Fruit fly (Drosophila melanogaster) whole organism, pupa: ENCODE results near the gene Taf8.

Source experiments
- CG10348 ChIP-seq: fragments of 200-800 bp; sonication (Bioruptor generic); IDR thresholded peaks from 2 replicates; pipeline ENCODE4 v1.3.6; 2022; ENCODE audit warnings: missing biosample characterization, missing genetic modification characterization
- CG12605 ChIP-seq: fragments of 200-800 bp; sonication (Bioruptor generic); IDR thresholded peaks from 2 replicates; pipeline ENCODE4 v1.3.6; 2022; ENCODE audit warnings: missing biosample characterization, missing genetic modification characterization
- CG13204 ChIP-seq: fragments of 200-800 bp; sonication (Bioruptor generic); optimal IDR thresholded peaks from 2 replicates; lab custom pipeline; 2018; ENCODE audit warnings: missing biosample characterization, mild to moderate bottlenecking, missing genetic modification characterization, moderate library complexity
- CG14655 ChIP-seq: fragments of 200-800 bp; sonication (Bioruptor generic); optimal IDR thresholded peaks from 3 replicates; lab custom pipeline; 2017; ENCODE audit warnings: mild to moderate bottlenecking, missing biosample characterization, missing genetic modification reagents, missing genetic modification characterization
- CG15710 ChIP-seq: fragments of 200-800 bp; sonication (Bioruptor generic); optimal IDR thresholded peaks from 2 replicates; lab custom pipeline; 2018; ENCODE audit warnings: missing biosample characterization, mild to moderate bottlenecking, missing genetic modification characterization, moderate library complexity
- CG17806 ChIP-seq: fragments of 200-800 bp; sonication (Bioruptor generic); optimal IDR thresholded peaks from 2 replicates; lab custom pipeline; 2018; ENCODE audit warnings: missing biosample characterization, mild to moderate bottlenecking, missing genetic modification characterization, moderate library complexity
- CG32121 ChIP-seq: fragments of 200-800 bp; sonication (Bioruptor generic); IDR thresholded peaks from 2 replicates; pipeline ENCODE4 v1.3.6; 2022; ENCODE audit warnings: missing biosample characterization, missing genetic modification characterization
- CG34367 ChIP-seq: fragments of 200-800 bp; sonication (Bioruptor generic); optimal IDR thresholded peaks from 2 replicates; lab custom pipeline; 2018; ENCODE audit warnings: missing biosample characterization, mild to moderate bottlenecking, missing genetic modification characterization
- CG4496 ChIP-seq: fragments of 200-800 bp; sonication (Bioruptor generic); IDR thresholded peaks from 3 replicates; pipeline ENCODE4 v1.3.6; 2022; ENCODE audit warnings: missing biosample characterization, missing genetic modification characterization
- CG8159 ChIP-seq: fragments of 200-800 bp; sonication (Bioruptor generic); optimal IDR thresholded peaks from 3 replicates; lab custom pipeline; 2018; ENCODE audit warnings: missing biosample characterization, mild to moderate bottlenecking, missing genetic modification characterization, moderate library complexity
- CG8301 ChIP-seq: fragments of 200-800 bp; sonication (Bioruptor generic); optimal IDR thresholded peaks from 2 replicates; lab custom pipeline; 2018; ENCODE audit warnings: missing biosample characterization, mild to moderate bottlenecking, missing genetic modification characterization
- CG9948 ChIP-seq: fragments of 200-800 bp; sonication (Bioruptor generic); optimal IDR thresholded peaks from 2 replicates; lab custom pipeline; 2018; ENCODE audit warnings: missing biosample characterization, mild to moderate bottlenecking, missing genetic modification characterization, moderate library complexity
- D1 ChIP-seq: fragments of 200-800 bp; sonication (Bioruptor generic); optimal IDR thresholded peaks from 2 replicates; lab custom pipeline; 2018; ENCODE audit warnings: missing biosample characterization, mild to moderate bottlenecking, missing genetic modification characterization, moderate library complexity
- EcR ChIP-seq: fragments of 200-800 bp; sonication (Bioruptor generic); optimal IDR thresholded peaks from 3 replicates; lab custom pipeline; 2019; ENCODE audit warnings: missing biosample characterization, missing genetic modification characterization, mild to moderate bottlenecking, moderate library complexity, missing genetic modification reagents
- Ets98B ChIP-seq: fragments of 200-800 bp; sonication (Bioruptor generic); IDR thresholded peaks from 2 replicates; pipeline ENCODE4 v1.3.6; 2022; ENCODE audit warnings: missing biosample characterization, missing genetic modification characterization
- Pif1A ChIP-seq: fragments of 200-800 bp; sonication (Bioruptor generic); optimal IDR thresholded peaks from 3 replicates; lab custom pipeline; 2016; ENCODE audit warnings: missing biosample characterization, missing genetic modification characterization
- Pif1B ChIP-seq: fragments of 200-800 bp; sonication (Bioruptor generic); optimal IDR thresholded peaks from 3 replicates; lab custom pipeline; 2016; ENCODE audit warnings: missing biosample characterization, missing genetic modification characterization
- Snoo ChIP-seq: fragments of 200-800 bp; sonication (Bioruptor generic); optimal IDR thresholded peaks from 3 replicates; lab custom pipeline; 2017; ENCODE audit warnings: missing biosample characterization, mild to moderate bottlenecking, missing genetic modification characterization, inconsistent platforms
- fd96Ca ChIP-seq: fragments of 200-800 bp; sonication (Bioruptor generic); IDR thresholded peaks from 3 replicates; pipeline ENCODE4 v1.3.6; 2022; ENCODE audit warnings: missing biosample characterization, missing genetic modification characterization
- gl ChIP-seq: fragments of 200-800 bp; sonication (Bioruptor generic); optimal IDR thresholded peaks from 2 replicates; lab custom pipeline; 2018; ENCODE audit warnings: missing biosample characterization, mild to moderate bottlenecking, missing genetic modification characterization
- rn ChIP-seq: fragments of 200-800 bp; sonication (Bioruptor generic); IDR thresholded peaks from 2 replicates; pipeline ENCODE4 v1.3.6; 2022; ENCODE audit warnings: missing biosample characterization, missing genetic modification characterization

The Taf8 gene

DNA sequence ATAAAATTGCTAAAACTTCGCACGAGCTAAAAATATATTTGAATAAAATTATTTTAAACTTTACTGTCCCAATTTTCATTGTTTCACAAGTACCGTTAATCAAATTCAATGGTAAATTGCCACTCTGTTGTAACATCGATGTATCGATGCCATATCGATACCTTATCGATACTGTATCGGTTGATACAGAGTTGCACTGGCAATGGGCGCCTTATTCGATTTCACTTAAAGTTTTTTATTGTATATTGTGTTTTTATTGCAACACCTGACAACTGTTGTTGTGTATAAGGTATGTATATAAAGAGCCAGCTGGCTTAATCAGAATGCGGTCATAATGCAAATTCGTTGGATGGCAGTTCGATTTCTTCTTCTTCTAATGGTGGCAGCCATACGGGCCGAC lies 36.5 kb downstream of the Taf8 start, which contains the start of gene CG43229:
Gene CG43229, plus strand, starts transcription at position 246 of the 400 bp plus-strand sequence.
- no peak for TF ChIP-seq Pif1A (GFP tag; lab: Kevin White, UChicago)

DNA sequence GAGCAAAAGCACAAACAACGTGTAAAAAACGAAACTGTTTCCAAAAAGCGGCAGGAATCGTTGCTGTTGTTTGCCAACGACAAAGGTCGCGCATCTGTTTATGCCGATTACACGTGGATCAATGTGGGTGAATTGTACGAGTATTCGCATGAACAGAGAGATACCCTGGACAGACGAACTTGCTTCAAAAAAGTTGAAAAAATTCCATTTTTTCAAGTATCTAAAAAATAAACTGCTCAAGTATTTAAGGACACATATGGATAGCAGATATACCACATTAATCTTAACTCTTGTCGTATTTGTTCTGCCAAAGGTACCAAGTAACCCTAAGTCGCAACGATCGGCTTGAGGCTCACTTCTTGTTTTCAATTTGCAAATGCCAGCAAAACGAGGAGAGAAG lies 38.2 kb downstream of the Taf8 start:
- TF ChIP-seq CG10348 (GFP tag; lab: Robert Waterston, UW) (no peak), CG34367 (no peak), CG4496 (no peak), CG8301 (tag; lab: Kevin White, UChicago) (no peak), D1 (tag; lab: Kevin White, UChicago) (no peak), gl (tag; lab: Kevin White, UChicago) (no peak), CG12605 (GFP tag; lab: Robert Waterston, UW) (no peak)

DNA sequence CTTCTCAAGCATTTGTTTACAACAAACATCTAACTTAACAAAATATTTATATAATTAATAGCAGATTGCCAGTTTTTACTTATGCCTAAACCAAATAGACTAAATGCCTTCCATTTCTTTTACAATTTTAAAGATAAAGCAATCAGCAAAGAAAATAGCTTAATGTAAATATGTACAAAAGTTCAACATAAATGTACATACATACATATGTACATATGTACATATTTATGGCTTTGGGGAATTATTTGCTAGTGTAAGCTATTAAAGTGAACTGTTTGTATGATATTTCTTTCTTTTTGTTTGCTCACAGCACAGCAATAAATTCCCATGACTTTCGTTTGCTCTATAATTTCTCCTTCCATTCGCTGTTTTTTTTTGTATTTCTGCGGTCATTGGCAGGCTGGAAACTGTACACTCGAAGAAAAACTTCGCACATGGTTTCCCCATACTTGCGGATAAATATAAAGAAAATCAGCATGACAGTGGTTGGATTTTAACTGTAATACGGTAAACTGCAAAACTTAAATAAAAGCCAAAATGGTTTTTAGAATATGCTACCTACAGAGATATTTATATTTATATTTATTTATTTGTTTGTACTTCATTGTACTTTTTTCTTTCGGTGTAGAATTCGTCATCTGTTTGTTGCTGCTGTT lies 39.3 kb downstream of the Taf8 start:
- TF ChIP-seq CG32121 (GFP tag; lab: Robert Waterston, UW): no peak
- TF ChIP-seq Pif1A (GFP tag; lab: Kevin White, UChicago): no peak
- TF ChIP-seq Snoo: no peak
- TF ChIP-seq fd96Ca: no peak
- TF ChIP-seq CG14655 (GFP tag; lab: Kevin White, UChicago): no peak
- TF ChIP-seq CG34367: no peak
- TF ChIP-seq CG9948 (tag; lab: Kevin White, UChicago): no peak
- TF ChIP-seq CG4496: no peak
- no peak for TF ChIP-seq gl (tag; lab: Kevin White, UChicago)
- no peak for TF ChIP-seq Pif1B (GFP tag; lab: Kevin White, UChicago)
- no peak for TF ChIP-seq D1 (tag; lab: Kevin White, UChicago)
- TF ChIP-seq CG12605 (GFP tag; lab: Robert Waterston, UW): no peak
- TF ChIP-seq CG10348 (GFP tag; lab: Robert Waterston, UW): no peak
- TF ChIP-seq CG17806: no peak
- TF ChIP-seq EcR (GFP tag; lab: Kevin White, UChicago): no peak
- TF ChIP-seq, all 21 proteins: peak for 0

DNA sequence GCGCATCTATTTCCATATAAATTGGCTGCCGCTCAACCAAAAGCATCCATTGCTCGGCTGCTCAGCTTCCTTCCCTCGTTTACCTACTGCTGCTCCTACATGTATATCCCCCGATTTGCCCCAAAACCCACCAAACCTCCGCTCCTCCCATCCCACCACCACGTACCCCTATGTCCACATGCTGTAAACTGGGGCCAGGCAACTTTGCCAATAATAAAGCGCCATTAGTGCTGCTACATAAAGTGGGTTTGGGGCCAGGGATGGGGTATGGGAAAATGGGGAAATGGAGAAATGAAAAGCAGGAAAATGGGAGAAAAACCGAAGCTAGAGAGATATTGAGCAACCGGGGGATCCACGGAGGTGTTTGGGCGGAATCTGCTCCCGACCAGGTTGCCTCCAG lies 47.5 kb downstream of the Taf8 start:
- TF ChIP-seq CG17806 (no peak), CG34367 (no peak), EcR (GFP tag; lab: Kevin White, UChicago) (no peak), CG15710 (tag; lab: Kevin White, UChicago) (no peak), CG13204 (GFP tag; lab: Kevin White, UChicago) (no peak), D1 (tag; lab: Kevin White, UChicago) (no peak), Snoo (no peak), CG8301 (tag; lab: Kevin White, UChicago) (no peak), CG14655 (GFP tag; lab: Kevin White, UChicago) (no peak), CG8159 (tag; lab: Kevin White, UChicago) (no peak), CG9948 (tag; lab: Kevin White, UChicago) (no peak), Ets98B (GFP tag; lab: Robert Waterston, UW) (no peak), rn (GFP tag; lab: Robert Waterston, UW) (no peak), CG12605 (GFP tag; lab: Robert Waterston, UW) (no peak), CG4496 (no peak), Pif1B (GFP tag; lab: Kevin White, UChicago) (no peak), CG32121 (GFP tag; lab: Robert Waterston, UW) (no peak)

DNA sequence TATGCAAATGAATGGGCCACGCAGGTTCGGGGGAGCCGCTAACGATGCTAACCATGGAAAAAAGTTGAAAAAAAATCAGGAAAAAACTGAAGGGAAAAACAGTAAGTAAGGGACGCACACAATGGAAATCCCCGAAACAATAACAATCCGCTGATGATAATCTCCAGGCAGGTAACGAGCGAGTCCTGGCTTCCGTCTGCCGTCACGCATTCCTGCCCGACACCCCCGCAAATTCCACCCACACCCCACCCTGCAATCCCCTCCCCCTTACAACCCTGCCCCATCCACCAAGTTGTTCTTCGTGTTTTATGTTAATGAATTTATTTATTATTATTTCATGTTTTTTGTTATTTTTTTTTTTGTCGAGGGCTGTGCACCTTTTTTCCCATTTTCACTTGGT lies 49.6 kb downstream of the Taf8 start:
- TF ChIP-seq CG9948 (tag; lab: Kevin White, UChicago) (no peak), CG15710 (tag; lab: Kevin White, UChicago) (no peak), Pif1B (GFP tag; lab: Kevin White, UChicago) (no peak), CG10348 (GFP tag; lab: Robert Waterston, UW) (no peak), CG34367 (no peak), CG13204 (GFP tag; lab: Kevin White, UChicago) (no peak), CG4496 (no peak), CG32121 (GFP tag; lab: Robert Waterston, UW) (no peak), Snoo (no peak), CG14655 (GFP tag; lab: Kevin White, UChicago) (no peak), CG12605 (GFP tag; lab: Robert Waterston, UW) (no peak), fd96Ca (no peak), gl (tag; lab: Kevin White, UChicago) (no peak)

DNA sequence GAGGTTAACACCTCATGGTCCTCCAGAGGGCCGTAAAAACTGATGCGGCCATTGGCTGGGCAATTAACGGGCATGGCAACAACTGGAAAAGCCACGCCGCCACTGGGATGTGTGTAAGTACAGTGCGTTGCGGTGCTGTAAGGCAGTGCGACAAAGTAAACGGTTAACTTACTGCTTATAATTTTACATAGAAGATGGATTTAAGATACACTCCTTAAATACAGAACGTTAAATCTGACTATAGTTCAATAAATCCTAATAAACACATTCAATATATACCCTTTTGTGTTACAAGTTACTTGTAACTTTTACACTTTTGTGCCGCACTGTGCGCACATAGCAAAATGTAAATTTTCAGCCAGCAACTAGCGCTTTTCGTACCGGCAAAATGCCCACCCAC lies 51.2 kb downstream of the Taf8 start:
- TF ChIP-seq Snoo (no peak), CG10348 (GFP tag; lab: Robert Waterston, UW) (no peak), CG15710 (tag; lab: Kevin White, UChicago) (no peak), Ets98B (GFP tag; lab: Robert Waterston, UW) (no peak), D1 (tag; lab: Kevin White, UChicago) (no peak)
